Fruit fly (Drosophila melanogaster) whole organism, prepupa: Measurements from ENCODE around the gene Ir93a.

ENCODE experiments used
- CG3919 ChIP-seq: fragments of 200-800 bp; sonication (Bioruptor generic); optimal IDR thresholded peaks from 3 replicates; lab custom pipeline; 2016; ENCODE audit warnings: missing biosample characterization, missing genetic modification characterization
- CG6163 ChIP-seq: fragments of 200-800 bp; sonication (Bioruptor generic); IDR thresholded peaks from 3 replicates; pipeline ENCODE4 v1.3.6; 2022; ENCODE audit warnings: missing biosample characterization, missing genetic modification characterization
- CG6276 ChIP-seq: fragments of 200-800 bp; sonication (Bioruptor generic); optimal IDR thresholded peaks from 2 replicates; lab custom pipeline; 2017; ENCODE audit warnings: missing biosample characterization, mild to moderate bottlenecking, missing genetic modification characterization
- CG6792 ChIP-seq: fragments of 200-800 bp; sonication (Bioruptor generic); optimal IDR thresholded peaks from 3 replicates; lab custom pipeline; 2016; ENCODE audit warnings: missing biosample characterization, missing genetic modification characterization
- CG6854 ChIP-seq: fragments of 200-800 bp; sonication (Bioruptor generic); optimal IDR thresholded peaks from 2 replicates; lab custom pipeline; 2017; ENCODE audit warnings: missing biosample characterization, mild to moderate bottlenecking, missing genetic modification characterization
- CG8319 ChIP-seq: fragments of 200-800 bp; sonication (Bioruptor generic); optimal IDR thresholded peaks from 3 replicates; lab custom pipeline; 2016; ENCODE audit warnings: missing biosample characterization, missing genetic modification characterization
- Ets21C ChIP-seq: fragments of 200-800 bp; sonication (Bioruptor generic); optimal IDR thresholded peaks from 3 replicates; lab custom pipeline; 2016; ENCODE audit warnings: missing biosample characterization, missing genetic modification characterization
- Sox14 ChIP-seq: fragments of 200-800 bp; sonication (Bioruptor generic); optimal IDR thresholded peaks from 3 replicates; lab custom pipeline; 2016; ENCODE audit warnings: missing biosample characterization, missing genetic modification characterization
- cyc ChIP-seq: fragments of 200-800 bp; sonication (Bioruptor generic); optimal IDR thresholded peaks from 3 replicates; lab custom pipeline; 2016; ENCODE audit warnings: missing biosample characterization, missing genetic modification characterization
- eg ChIP-seq: fragments of 200-800 bp; sonication (Bioruptor generic); IDR thresholded peaks from 3 replicates; pipeline ENCODE4 v1.3.6; 2022; ENCODE audit warnings: missing biosample characterization, missing genetic modification characterization
- esn ChIP-seq: fragments of 200-800 bp; sonication (Bioruptor generic); optimal IDR thresholded peaks from 2 replicates; lab custom pipeline; 2016; ENCODE audit warnings: missing biosample characterization, mild to moderate bottlenecking, missing genetic modification characterization, moderate library complexity
- spab ChIP-seq: fragments of 200-800 bp; sonication (Bioruptor generic); optimal IDR thresholded peaks from 2 replicates; lab custom pipeline; 2017; ENCODE audit warnings: missing biosample characterization, mild to moderate bottlenecking, missing genetic modification characterization, missing genetic modification reagents

DNA sequence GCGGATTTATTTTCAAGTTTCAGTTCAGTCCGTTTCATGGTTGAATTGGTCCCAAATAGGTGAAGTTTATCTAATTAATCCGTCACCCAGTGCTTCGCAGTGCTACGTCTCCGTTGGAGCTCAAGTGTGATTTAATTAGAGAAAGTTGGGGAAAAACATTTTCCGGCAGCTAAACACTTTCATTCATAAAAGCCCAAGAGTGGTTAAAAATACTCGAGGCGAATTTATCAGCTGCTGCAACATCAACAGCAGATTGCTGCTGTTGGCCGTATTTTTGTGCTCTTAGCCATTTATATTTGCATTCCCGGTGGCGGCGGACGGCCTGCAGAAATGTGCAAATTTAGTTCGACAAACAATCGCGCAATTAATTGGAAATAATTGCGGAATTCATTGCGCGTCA is 41.9 kb upstream of the Ir93a start, which contains the start of gene Grik:
- no peak for TF ChIP-seq esn (GFP tag; lab: Kevin White, UChicago)
- no peak for TF ChIP-seq CG6854 (GFP tag; lab: Kevin White, UChicago)
- TF ChIP-seq CG6163 (GFP tag; lab: Robert Waterston, UW), result no peak
- no peak for TF ChIP-seq spab (GFP tag; lab: Kevin White, UChicago)
- TF ChIP-seq eg (GFP tag; lab: Robert Waterston, UW), result no peak
- TF ChIP-seq CG8319 (GFP tag; lab: Kevin White, UChicago), result no peak
- TF ChIP-seq CG3919 (GFP tag; lab: Kevin White, UChicago), result no peak
- no peak for TF ChIP-seq CG6276
- TF ChIP-seq Ets21C (GFP tag; lab: Kevin White, UChicago), result no peak
- TF ChIP-seq CG6792 (GFP tag; lab: Kevin White, UChicago), result no peak
- no peak for TF ChIP-seq cyc (GFP tag; lab: Kevin White, UChicago)
- TF ChIP-seq Sox14 (GFP tag; lab: Kevin White, UChicago), result no peak
